Fruit fly (Drosophila melanogaster) whole organism, embryonic: ENCODE data around the gene bab2.

ENCODE experiments used
- Atf-2 ChIP-seq: fragments of 200-800 bp; sonication (Bioruptor generic); optimal IDR thresholded peaks from 2 replicates; lab custom pipeline; 2016; ENCODE audit warnings: missing biosample characterization, missing genetic modification characterization
- BtbVII ChIP-seq: fragments of 200-800 bp; sonication (Bioruptor generic); optimal IDR thresholded peaks from 3 replicates; lab custom pipeline; 2017; ENCODE audit warnings: missing biosample characterization, mild to moderate bottlenecking, missing genetic modification characterization
- CG10209 ChIP-seq: fragments of 200-800 bp; sonication (Bioruptor generic); optimal IDR thresholded peaks from 3 replicates; lab custom pipeline; 2017; ENCODE audit warnings: missing biosample characterization, mild to moderate bottlenecking, missing genetic modification characterization, missing genetic modification reagents
- CG10959 ChIP-seq: fragments of 200-800 bp; sonication (Bioruptor generic); IDR thresholded peaks from 2 replicates; pipeline ENCODE4 v1.3.6; 2022; ENCODE audit warnings: missing biosample characterization, missing genetic modification characterization
- CG11504 ChIP-seq: fragments of 200-800 bp; sonication (Bioruptor generic); optimal IDR thresholded peaks from 3 replicates; lab custom pipeline; 2019; ENCODE audit warnings: missing biosample characterization, mild to moderate bottlenecking, missing genetic modification characterization, moderate library complexity
- CG1233 ChIP-seq: fragments of 200-800 bp; sonication (Bioruptor generic); optimal IDR thresholded peaks from 4 replicates; lab custom pipeline; 2018; ENCODE audit warnings: missing biosample characterization, mild to moderate bottlenecking, missing genetic modification characterization
- CG12744 ChIP-seq: fragments of 200-800 bp; sonication (Bioruptor generic); optimal IDR thresholded peaks from 2 replicates; lab custom pipeline; 2016; ENCODE audit warnings: missing biosample characterization, missing genetic modification characterization
- CG15073 ChIP-seq: fragments of 200-800 bp; sonication (Bioruptor generic); optimal IDR thresholded peaks from 2 replicates; lab custom pipeline; 2016; ENCODE audit warnings: missing biosample characterization, missing genetic modification characterization
- CG16813 ChIP-seq: fragments of 200-800 bp; sonication (Bioruptor generic); IDR thresholded peaks from 3 replicates; pipeline ENCODE4 v1.3.6; 2022; ENCODE audit warnings: missing biosample characterization, missing genetic modification characterization; ENCODE audit not compliant: partially characterized antibody
- CG17829 ChIP-seq: fragments of 200-800 bp; optimal IDR thresholded peaks from 2 replicates; lab custom pipeline; 2019; ENCODE audit warnings: missing biosample characterization, mild to moderate bottlenecking, missing genetic modification characterization, moderate library complexity
- CG1792 ChIP-seq: fragments of 200-800 bp; sonication (Bioruptor generic); optimal IDR thresholded peaks from 2 replicates; lab custom pipeline; 2016; ENCODE audit warnings: missing biosample characterization, missing genetic modification characterization
- CG18599 ChIP-seq: fragments of 200-800 bp; sonication (Bioruptor generic); optimal IDR thresholded peaks from 3 replicates; lab custom pipeline; 2017; ENCODE audit warnings: missing biosample characterization, missing genetic modification characterization, mild to moderate bottlenecking, moderate library complexity, missing genetic modification reagents
- CG2875 ChIP-seq: fragments of 200-800 bp; sonication (Bioruptor generic); optimal IDR thresholded peaks from 2 replicates; lab custom pipeline; 2017; ENCODE audit warnings: missing biosample characterization, mild to moderate bottlenecking, missing genetic modification characterization, missing genetic modification reagents
- CG32772 ChIP-seq: fragments of 200-800 bp; sonication (Bioruptor generic); IDR thresholded peaks from 2 replicates; pipeline ENCODE4 v1.3.6; 2022; ENCODE audit warnings: missing biosample characterization, missing genetic modification characterization
- CG4854 ChIP-seq: fragments of 200-800 bp; sonication (Bioruptor generic); optimal IDR thresholded peaks from 2 replicates; lab custom pipeline; 2016; ENCODE audit warnings: missing biosample characterization, missing genetic modification characterization, inconsistent platforms
- CG6765 ChIP-seq: fragments of 200-800 bp; sonication (Bioruptor generic); optimal IDR thresholded peaks from 3 replicates; lab custom pipeline; 2017; ENCODE audit warnings: missing biosample characterization, mild to moderate bottlenecking, missing genetic modification characterization
- CG6854 ChIP-seq: fragments of 200-800 bp; sonication (Bioruptor generic); optimal IDR thresholded peaks from 3 replicates; lab custom pipeline; 2017; ENCODE audit warnings: missing biosample characterization, mild to moderate bottlenecking, missing genetic modification characterization
- CG7987 ChIP-seq: fragments of 200-800 bp; sonication (Bioruptor generic); optimal IDR thresholded peaks from 2 replicates; lab custom pipeline; 2018; ENCODE audit warnings: missing biosample characterization, mild to moderate bottlenecking, missing genetic modification characterization, moderate library complexity
- Dad ChIP-seq: fragments of 200-800 bp; sonication (Bioruptor generic); optimal IDR thresholded peaks from 3 replicates; lab custom pipeline; 2016; ENCODE audit warnings: missing biosample characterization, missing genetic modification characterization
- Ets97D ChIP-seq: fragments of 200-800 bp; sonication (Bioruptor generic); optimal IDR thresholded peaks from 3 replicates; lab custom pipeline; 2016; ENCODE audit warnings: missing biosample characterization, missing genetic modification characterization
- Hr51 ChIP-seq, 2 experiments: fragments of 200-800 bp; sonication (Bioruptor generic); optimal IDR thresholded peaks; 2 replicates in 1 of 2; 3 replicates in 1 of 2; lab custom pipeline; 2016 to 2018; ENCODE audit warnings: missing biosample characterization in 2 of 2, missing genetic modification characterization in 2 of 2, mild to moderate bottlenecking in 1 of 2, moderate library complexity in 1 of 2
- Hsf ChIP-seq: fragments of 200-800 bp; sonication (Bioruptor generic); optimal IDR thresholded peaks from 3 replicates; lab custom pipeline; 2016; ENCODE audit warnings: missing biosample characterization, missing genetic modification characterization
- Lpt ChIP-seq: fragments of >200 bp; optimal IDR thresholded peaks from 2 replicates; lab custom pipeline; 2018; ENCODE audit warnings: missing biosample characterization, missing genetic modification characterization
- Myb ChIP-seq: fragments of 200-800 bp; sonication (Bioruptor generic); optimal IDR thresholded peaks from 2 replicates; lab custom pipeline; 2016; ENCODE audit warnings: missing biosample characterization, missing genetic modification characterization
- Nf-YC ChIP-seq: fragments of 200-800 bp; optimal IDR thresholded peaks from 3 replicates; lab custom pipeline; 2019; ENCODE audit warnings: missing biosample characterization, mild to moderate bottlenecking, missing genetic modification characterization, moderate library complexity
- Poxn ChIP-seq: fragments of 200-800 bp; sonication (Bioruptor generic); IDR thresholded peaks from 2 replicates; pipeline ENCODE4 v1.3.6; 2022; ENCODE audit warnings: missing biosample characterization, missing genetic modification characterization
- YL-1 ChIP-seq: fragments of 200-800 bp; sonication (Bioruptor generic); optimal IDR thresholded peaks from 3 replicates; lab custom pipeline; 2017; ENCODE audit warnings: missing biosample characterization, mild to moderate bottlenecking, missing genetic modification characterization
- ac ChIP-seq: fragments of 200-800 bp; sonication (Bioruptor generic); optimal IDR thresholded peaks from 3 replicates; lab custom pipeline; 2017; ENCODE audit warnings: missing biosample characterization, mild to moderate bottlenecking, missing genetic modification characterization
- amos ChIP-seq: fragments of 200-800 bp; sonication (Bioruptor generic); IDR thresholded peaks from 2 replicates; pipeline ENCODE4 v1.3.6; 2022; ENCODE audit warnings: missing biosample characterization, missing genetic modification characterization; ENCODE audit not compliant: partially characterized antibody
- aop ChIP-seq: fragments of 200-800 bp; sonication (Bioruptor generic); IDR thresholded peaks from 2 replicates; pipeline ENCODE4 v1.3.6; 2022; ENCODE audit warnings: missing biosample characterization, missing genetic modification characterization
- cato ChIP-seq: fragments of 200-800 bp; sonication (Bioruptor generic); optimal IDR thresholded peaks from 2 replicates; lab custom pipeline; 2016; ENCODE audit warnings: missing biosample characterization, missing genetic modification characterization, borderline replicate concordance
- cwo ChIP-seq: fragments of 200-800 bp; sonication (Bioruptor generic); optimal IDR thresholded peaks from 3 replicates; lab custom pipeline; 2017; ENCODE audit warnings: missing biosample characterization, missing genetic modification characterization, mild to moderate bottlenecking, moderate library complexity, missing genetic modification reagents
- fd102C ChIP-seq: fragments of 200-800 bp; sonication (Bioruptor generic); optimal IDR thresholded peaks from 2 replicates; lab custom pipeline; 2018; ENCODE audit warnings: missing biosample characterization, mild to moderate bottlenecking, missing genetic modification characterization, moderate library complexity
- grn ChIP-seq: fragments of 200-800 bp; sonication (Bioruptor generic); optimal IDR thresholded peaks from 3 replicates; lab custom pipeline; 2017; ENCODE audit warnings: missing biosample characterization, missing genetic modification characterization
- hkb ChIP-seq, 2 experiments: fragments of 200-800 bp in 1 of 2; fragments of >200 bp in 1 of 2; sonication (Bioruptor generic) in 1 of 2; IDR thresholded peaks in 1 of 2; optimal IDR thresholded peaks in 1 of 2; 2 replicates each; pipeline versions ENCODE4 v1.3.6 to Lab custom; 2017 to 2022; ENCODE audit warnings: missing biosample characterization in 1 of 2, missing genetic modification characterization in 1 of 2
- jumu ChIP-seq: fragments of 200-800 bp; sonication (Bioruptor generic); optimal IDR thresholded peaks from 3 replicates; lab custom pipeline; 2016; ENCODE audit warnings: missing biosample characterization, missing genetic modification characterization
- lab ChIP-seq: fragments of 200-800 bp; sonication (Bioruptor generic); optimal IDR thresholded peaks from 3 replicates; lab custom pipeline; 2017; ENCODE audit warnings: missing biosample characterization, missing genetic modification characterization, mild to moderate bottlenecking, moderate library complexity, missing genetic modification reagents
- nerfin-1 ChIP-seq: fragments of 200-800 bp; sonication (Bioruptor generic); optimal IDR thresholded peaks from 3 replicates; lab custom pipeline; 2019; ENCODE audit warnings: missing biosample characterization, mild to moderate bottlenecking, missing genetic modification characterization, moderate library complexity
- nmo ChIP-seq: fragments of 200-800 bp; sonication (Bioruptor generic); optimal IDR thresholded peaks from 2 replicates; lab custom pipeline; 2018; ENCODE audit warnings: missing biosample characterization, mild to moderate bottlenecking, missing genetic modification characterization, moderate library complexity
- nom ChIP-seq: fragments of 200-800 bp; sonication (Bioruptor generic); optimal IDR thresholded peaks from 2 replicates; lab custom pipeline; 2017; ENCODE audit warnings: missing biosample characterization, missing genetic modification characterization, mild to moderate bottlenecking, moderate library complexity, missing genetic modification reagents
- onecut ChIP-seq: fragments of 200-800 bp; sonication (Bioruptor generic); IDR thresholded peaks from 2 replicates; pipeline ENCODE4 v1.3.6; 2022; ENCODE audit warnings: missing biosample characterization, missing genetic modification characterization
- p53 ChIP-seq: fragments of 200-800 bp; sonication (Bioruptor generic); optimal IDR thresholded peaks from 2 replicates; lab custom pipeline; 2016; ENCODE audit warnings: missing biosample characterization, missing genetic modification characterization
- pho ChIP-seq: fragments of 200-800 bp; sonication (Bioruptor generic); optimal IDR thresholded peaks from 2 replicates; lab custom pipeline; 2016; ENCODE audit warnings: missing biosample characterization, missing genetic modification characterization
- pnt ChIP-seq: fragments of 200-800 bp; sonication (Bioruptor generic); optimal IDR thresholded peaks from 3 replicates; lab custom pipeline; 2016; ENCODE audit warnings: missing biosample characterization, missing genetic modification characterization
- tna ChIP-seq: fragments of 200-800 bp; sonication (Bioruptor generic); IDR thresholded peaks from 2 replicates; pipeline ENCODE4 v1.3.6; 2022; ENCODE audit warnings: missing biosample characterization, missing genetic modification characterization; ENCODE audit not compliant: partially characterized antibody
- unc-4 ChIP-seq: fragments of 200-800 bp; sonication (Bioruptor generic); IDR thresholded peaks from 2 replicates; pipeline ENCODE4 v1.3.6; 2022; ENCODE audit warnings: missing biosample characterization, missing genetic modification characterization; ENCODE audit not compliant: partially characterized antibody
- wdn ChIP-seq: fragments of 200-800 bp; sonication (Bioruptor generic); IDR thresholded peaks from 2 replicates; pipeline ENCODE4 v1.3.6; 2022; ENCODE audit warnings: missing biosample characterization, missing genetic modification characterization

bab2 gene

DNA sequence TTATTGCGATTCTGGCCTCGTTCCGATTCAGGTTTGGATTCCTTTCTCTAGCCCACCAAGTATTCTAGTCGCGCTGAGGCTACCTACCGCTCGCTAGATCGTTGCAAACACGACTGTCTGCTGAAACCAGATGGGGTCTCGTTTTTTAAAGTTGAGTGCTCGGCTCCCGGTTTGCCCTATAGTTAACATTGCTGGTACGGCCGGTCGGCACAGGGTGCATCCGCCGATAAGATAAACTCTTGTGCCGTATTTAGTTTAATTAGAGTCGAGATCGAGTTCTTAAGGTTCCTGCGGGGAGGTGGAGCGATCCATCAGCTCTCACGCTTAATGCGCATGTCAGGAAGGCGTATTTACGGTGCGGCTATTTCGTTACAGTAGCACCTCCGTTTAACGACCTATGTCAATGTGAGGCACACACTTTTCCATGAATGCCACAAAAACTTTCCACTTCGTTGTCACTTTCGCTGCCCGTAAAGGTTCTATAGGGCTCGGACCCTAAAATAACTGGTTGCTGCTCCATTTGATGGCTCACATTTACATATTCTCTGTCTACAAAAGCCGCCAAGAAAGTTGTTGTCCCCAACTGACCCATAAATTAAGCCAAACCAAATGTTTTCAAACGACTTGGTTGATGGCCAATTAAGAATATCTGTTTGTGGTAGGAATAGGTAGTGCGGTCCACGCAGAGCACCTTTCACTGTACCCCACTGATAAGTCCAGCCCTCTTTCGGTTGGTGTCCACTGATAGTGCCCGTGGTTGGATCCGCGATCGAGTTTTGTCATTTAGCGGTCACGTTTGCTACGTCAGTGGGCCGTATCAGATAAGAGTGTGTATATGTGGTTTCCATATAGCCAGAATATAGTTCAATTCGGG is 27.8 kb upstream of the bab2 start, which contains the start of gene CG9119 (continued):
- TF ChIP-seq CG4854 (no peak), unc-4 (no peak), jumu (peak; percentile 50), BtbVII (GFP tag; lab: Kevin White, UChicago) (peak; percentile 39), CG2875 (GFP tag; lab: Kevin White, UChicago) (no peak), fd102C (GFP tag; lab: Kevin White, UChicago) (no peak), CG11504 (tag; lab: Kevin White, UChicago) (peak; percentile 75), nom (GFP tag; lab: Kevin White, UChicago) (peak; percentile 11), CG7987 (GFP tag; lab: Kevin White, UChicago) (peak; percentile 71), CG6765 (peak; percentile 1), amos (GFP tag; lab: Robert Waterston, UW) (no peak), CG32772 (GFP tag; lab: Robert Waterston, UW) (no peak; the same call in 1 of the 2 replicates), pho (GFP tag; lab: Kevin White, UChicago) (peak; percentile 70), cwo (GFP tag; lab: Kevin White, UChicago) (peak; percentile 93), YL-1 (GFP tag; lab: Kevin White, UChicago) (no peak), lab (GFP tag; lab: Kevin White, UChicago) (peak; percentile 70), Myb (GFP tag; lab: Kevin White, UChicago) (peak; percentile 70), nerfin-1 (peak; percentile 59), nmo (peak; percentile 66), Lpt (GFP tag; lab: Kevin White, UChicago) (no peak), Poxn (GFP tag; lab: Robert Waterston, UW) (no peak), CG15073 (GFP tag; lab: Kevin White, UChicago) (no peak), wdn (0 out of 2 replicates have a peak, but pooled peaks have one; percentile 47), CG10959 (0 out of 2 replicates have a peak, but pooled peaks have one; percentile 28), aop (no peak), Ets97D (no peak), Hr51 (GFP tag; optimal IDR thresholded peaks at IDR 0.05; lab: Kevin White, UChicago) (peak; percentile 37 to 67), CG10209 (GFP tag; lab: Kevin White, UChicago) (peak; percentile 74), pnt (GFP tag; lab: Kevin White, UChicago) (peak; percentile 64), CG18599 (GFP tag; lab: Kevin White, UChicago) (peak; percentile 86), cato (GFP tag; lab: Kevin White, UChicago) (no peak), onecut (GFP tag; lab: Robert Waterston, UW) (peak; percentile 10; the same call in 1 of the 2 replicates), CG1792 (GFP tag; lab: Kevin White, UChicago) (peak; percentile 34), CG12744 (peak; percentile 23), Dad (GFP tag; lab: Kevin White, UChicago) (peak; percentile 22), CG6854 (no peak), Hsf (peak; percentile 61), Nf-YC (tag; lab: Kevin White, UChicago) (peak; percentile 54), CG16813 (no peak), tna (GFP tag; lab: Robert Waterston, UW) (no peak), CG17829 (peak; percentile 52), Atf-2 (GFP tag; lab: Kevin White, UChicago) (peak; percentile 54), p53 (peak; percentile 11), grn (GFP tag; lab: Kevin White, UChicago) (peak; percentile 58), ac (GFP tag; lab: Kevin White, UChicago) (no peak), hkb (optimal IDR thresholded peaks at IDR 0.05; lab: Kevin White, UChicago) (no peak), hkb (GFP tag; IDR thresholded peaks at IDR 0.05; lab: Robert Waterston, UW) (peak; percentile 59; the same call in 1 of the 2 replicates), CG1233 (GFP tag; lab: Kevin White, UChicago) (peak; percentile 66)
